Worm (Caenorhabditis elegans) whole organism, mixed stage, embryonic: Measurements from ENCODE around the gene K08H2.2.

Experiments used
- M03D4.4 ChIP-seq: sonication (generic microtip); optimal IDR thresholded peaks from 2 replicates; lab custom pipeline; 2017; ENCODE audit warnings: mild to moderate bottlenecking, missing genetic modification characterization, missing compliant biosample characterization
- bed-3 ChIP-seq: fragments of 200-800 bp; sonication (Bioruptor generic); optimal IDR thresholded peaks from 3 replicates; lab custom pipeline; 2018; ENCODE audit warnings: mild to moderate bottlenecking, missing genetic modification characterization, moderate library complexity, missing compliant biosample characterization
- ceh-83 ChIP-seq: fragments of 200-800 bp; sonication (Bioruptor generic); optimal IDR thresholded peaks from 2 replicates; lab custom pipeline; 2018; ENCODE audit warnings: mild to moderate bottlenecking, missing genetic modification characterization, missing compliant biosample characterization
- ces-1 ChIP-seq: fragments of 150-350 bp; optimal IDR thresholded peaks from 2 replicates; lab custom pipeline; 2014; ENCODE audit warnings: missing biosample characterization, missing genetic modification reagents, missing genetic modification characterization
- cnd-1 ChIP-seq: fragments of 200-800 bp; sonication (Bioruptor generic); optimal IDR thresholded peaks from 2 replicates; lab custom pipeline; 2018; ENCODE audit warnings: mild to moderate bottlenecking, missing genetic modification characterization, missing compliant biosample characterization
- drap-1 ChIP-seq: fragments of 200-800 bp; sonication (Bioruptor generic); optimal IDR thresholded peaks from 3 replicates; lab custom pipeline; 2018; ENCODE audit warnings: mild to moderate bottlenecking, missing genetic modification characterization, missing compliant biosample characterization
- elt-1 ChIP-seq: sonication (generic microtip); optimal IDR thresholded peaks from 2 replicates; lab custom pipeline; 2017; ENCODE audit warnings: missing genetic modification characterization, mild to moderate bottlenecking, missing compliant biosample characterization, antibody characterized with exemption, moderate library complexity, borderline replicate concordance; ENCODE audit not compliant: insufficient read depth
- flh-1 ChIP-seq: fragments of 200-800 bp; sonication (Bioruptor generic); optimal IDR thresholded peaks from 2 replicates; lab custom pipeline; 2018; ENCODE audit warnings: mild to moderate bottlenecking, missing genetic modification characterization, moderate library complexity, missing compliant biosample characterization
- ham-2 ChIP-seq: fragments of 200-800 bp; sonication (Bioruptor generic); optimal IDR thresholded peaks from 2 replicates; lab custom pipeline; 2018; ENCODE audit warnings: mild to moderate bottlenecking, missing genetic modification characterization, missing compliant biosample characterization
- hlh-1 ChIP-seq: fragments of 150-350 bp; optimal IDR thresholded peaks from 2 replicates; lab custom pipeline; 2014; ENCODE audit warnings: missing biosample characterization, missing genetic modification reagents, missing genetic modification characterization
- lin-13 ChIP-seq: fragments of 150-350 bp; optimal IDR thresholded peaks from 2 replicates; lab custom pipeline; 2014; ENCODE audit warnings: missing biosample characterization, missing genetic modification characterization
- lin-32 ChIP-seq: fragments of 200-800 bp; sonication (Bioruptor generic); optimal IDR thresholded peaks from 2 replicates; lab custom pipeline; 2018; ENCODE audit warnings: mild to moderate bottlenecking, missing genetic modification characterization, missing compliant biosample characterization
- lsy-2 ChIP-seq: fragments of 150-350 bp; optimal IDR thresholded peaks from 2 replicates; lab custom pipeline; 2014; ENCODE audit warnings: missing biosample characterization, missing genetic modification characterization
- mab-5 ChIP-seq: fragments of 150-350 bp; optimal IDR thresholded peaks from 2 replicates; lab custom pipeline; 2014; ENCODE audit warnings: missing biosample characterization, missing genetic modification characterization
- mep-1 ChIP-seq: fragments of 150-350 bp; optimal IDR thresholded peaks from 2 replicates; lab custom pipeline; 2017; ENCODE audit warnings: missing biosample characterization, missing genetic modification reagents, missing genetic modification characterization, inconsistent platforms
- nhr-12 ChIP-seq: fragments of 150-350 bp; optimal IDR thresholded peaks from 2 replicates; lab custom pipeline; 2014; ENCODE audit warnings: missing biosample characterization, missing genetic modification characterization
- nhr-2 ChIP-seq: fragments of 150-350 bp; optimal IDR thresholded peaks from 2 replicates; lab custom pipeline; 2014; ENCODE audit warnings: missing biosample characterization, missing genetic modification characterization
- nhr-237 ChIP-seq: fragments of 150-350 bp; optimal IDR thresholded peaks from 2 replicates; lab custom pipeline; 2014; ENCODE audit warnings: missing biosample characterization, missing genetic modification characterization
- sem-2 ChIP-seq: fragments of 200-800 bp; sonication (Bioruptor generic); optimal IDR thresholded peaks from 2 replicates; lab custom pipeline; 2018; ENCODE audit warnings: mild to moderate bottlenecking, missing genetic modification characterization, missing compliant biosample characterization
- snpc-4 ChIP-seq: fragments of 150-350 bp; optimal IDR thresholded peaks from 2 replicates; lab custom pipeline; 2014; ENCODE audit warnings: missing biosample characterization, missing genetic modification characterization
- sptf-1 ChIP-seq: sonication (generic microtip); optimal IDR thresholded peaks from 2 replicates; lab custom pipeline; 2017; ENCODE audit warnings: mild to moderate bottlenecking, missing genetic modification characterization, moderate library complexity, missing compliant biosample characterization
- unc-120 ChIP-seq: sonication (generic microtip); optimal IDR thresholded peaks from 2 replicates; lab custom pipeline; 2017; ENCODE audit warnings: missing genetic modification characterization, missing compliant biosample characterization; ENCODE audit not compliant: poor library complexity, severe bottlenecking
- unc-39 ChIP-seq: fragments of 150-350 bp; optimal IDR thresholded peaks from 2 replicates; lab custom pipeline; 2014; ENCODE audit warnings: missing biosample characterization, missing genetic modification characterization
- zip-8 ChIP-seq: fragments of 150-350 bp; optimal IDR thresholded peaks from 2 replicates; lab custom pipeline; 2014; ENCODE audit warnings: missing biosample characterization, missing genetic modification characterization

The K08H2.2 gene

ce11 chrX:13201401-13201800, 33.4 kb downstream of the K08H2.2 start, which contains the start of gene unc-9:
TSS of gene unc-9 (plus strand) at chrX:13201770.
- peak; percentile 58 for TF ChIP-seq ces-1 (GFP tag; lab: Kevin White, UChicago)
- TF ChIP-seq drap-1 (GFP tag; lab: Kevin White, UChicago): no peak

- TF ChIP-seq sem-2 (GFP tag; lab: Kevin White, UChicago) (no peak), lin-32 (GFP tag; lab: Kevin White, UChicago) (no peak)
These were observed 34.5 kb downstream of the K08H2.2 start for ce11 chrX:13200312-13200711.

- peak; percentile 79 for TF ChIP-seq ces-1 (GFP tag; lab: Kevin White, UChicago)
- TF ChIP-seq elt-1: no peak
These were observed 36.6 kb downstream of the K08H2.2 start for ce11 chrX:13198134-13198533.

ce11 chrX:13190912-13191311, 43.9 kb downstream of the K08H2.2 start, which contains the start of gene gpa-6:
TSS of gene gpa-6 (plus strand) at chrX:13191212.
- TF ChIP-seq nhr-2: no peak
- no peak for TF ChIP-seq hlh-1 (tag; lab: Kevin White, UChicago)
- TF ChIP-seq lin-32 (GFP tag; lab: Kevin White, UChicago): no peak
- TF ChIP-seq unc-39 (tag; lab: Kevin White, UChicago): no peak
- TF ChIP-seq drap-1 (GFP tag; lab: Kevin White, UChicago): no peak
- TF ChIP-seq unc-120 (tag; lab: Kevin White, UChicago): no peak
- TF ChIP-seq cnd-1 (tag; lab: Kevin White, UChicago): no peak
- no peak for TF ChIP-seq lin-13 (tag; lab: Kevin White, UChicago)
- TF ChIP-seq mab-5 (tag; lab: Kevin White, UChicago): no peak
- no peak for TF ChIP-seq ceh-83
- TF ChIP-seq zip-8 (tag; lab: Kevin White, UChicago): no peak
- no peak for TF ChIP-seq M03D4.4 (tag; lab: Kevin White, UChicago)
- no peak for TF ChIP-seq elt-1
- TF ChIP-seq sem-2 (GFP tag; lab: Kevin White, UChicago): no peak
- no peak for TF ChIP-seq sptf-1 (tag; lab: Kevin White, UChicago)
- TF ChIP-seq lsy-2 (tag; lab: Kevin White, UChicago): no peak
- TF ChIP-seq ham-2 (GFP tag; lab: Kevin White, UChicago): no peak
- no peak for TF ChIP-seq mep-1

ce11 chrX:13189861-13190260, 44.9 kb downstream of the K08H2.2 start, which contains the start of gene cwp-5:
TSS of gene cwp-5 (minus strand) at chrX:13189961.
- TF ChIP-seq nhr-2 (no peak), flh-1 (no peak), nhr-237 (no peak), bed-3 (GFP tag; lab: Kevin White, UChicago) (no peak), ham-2 (GFP tag; lab: Kevin White, UChicago) (no peak), snpc-4 (tag; lab: Kevin White, UChicago) (no peak), lsy-2 (tag; lab: Kevin White, UChicago) (no peak), ceh-83 (no peak), elt-1 (no peak), nhr-12 (tag; lab: Kevin White, UChicago) (no peak), mep-1 (no peak), drap-1 (GFP tag; lab: Kevin White, UChicago) (no peak), M03D4.4 (tag; lab: Kevin White, UChicago) (no peak), lin-13 (tag; lab: Kevin White, UChicago) (no peak)
